Worm (Caenorhabditis elegans): ENCODE data around the gene nop-1.

DNA sequence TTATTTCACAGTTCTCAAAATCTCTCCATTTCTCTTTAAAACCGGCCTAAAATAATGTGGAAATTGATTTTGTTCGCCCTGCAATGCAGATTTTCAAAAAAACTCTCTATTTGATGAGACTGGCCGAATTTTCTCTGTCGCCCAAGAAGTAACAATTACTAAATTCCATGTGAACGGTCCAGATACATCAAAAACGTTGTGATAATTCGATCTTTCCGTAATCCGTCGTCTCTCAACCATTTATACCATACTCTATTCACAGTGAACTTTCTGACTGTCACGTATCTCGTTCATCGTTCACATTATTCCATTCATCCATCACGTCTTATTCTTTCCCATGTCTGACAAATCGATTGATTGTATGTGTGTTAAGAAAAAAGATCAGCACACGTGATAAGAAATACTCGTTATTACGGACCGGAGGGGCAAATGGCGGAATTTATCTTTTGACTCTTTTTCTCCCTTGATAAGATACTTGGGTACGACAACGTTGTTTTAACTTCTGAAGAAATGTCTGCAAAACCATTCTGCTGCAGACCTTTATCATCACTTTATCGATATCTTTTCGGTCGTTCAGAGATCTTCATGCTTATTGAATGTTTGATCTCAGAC is 37.3 kb upstream of the nop-1 start:
- TF ChIP-seq ztf-11 (tag; optimal IDR thresholded peaks at IDR 0.05) (no peak), nhr-11 (tag; optimal IDR thresholded peaks at IDR 0.05) (no peak), blmp-1 (tag; optimal IDR thresholded peaks at IDR 0.05; ENCODE audit: insufficient read depth) (peak; percentile 66), lsy-2 (tag; optimal IDR thresholded peaks at IDR 0.05) (peak in 1 of 2 experiments; percentile 33), lin-11 (tag; optimal IDR thresholded peaks at IDR 0.05) (no peak), aly-2 (tag; optimal IDR thresholded peaks at IDR 0.05) (no peak), ceh-82 (tag; optimal IDR thresholded peaks at IDR 0.05) (no peak), elt-1 (tag; optimal IDR thresholded peaks at IDR 0.05) (no peak), R02D3.7 (tag; optimal IDR thresholded peaks at IDR 0.05) (no peak), unc-62 (GFP tag; optimal IDR thresholded peaks at IDR 0.05) (no peak), elt-3 (tag; optimal IDR thresholded peaks at IDR 0.05) (no peak), lin-39 (tag; optimal IDR thresholded peaks at IDR 0.05) (no peak)

Data from whole organism, L2 larva.